Worm (Caenorhabditis elegans) whole organism, late embryonic: ENCODE results near the gene Y42A5A.3.

ENCODE experiments used
- C08G9.2 ChIP-seq: sonication (generic microtip); optimal IDR thresholded peaks from 2 replicates; lab custom pipeline; 2016; ENCODE audit warnings: mild to moderate bottlenecking, missing genetic modification characterization, moderate library complexity, missing compliant biosample characterization
- T23F11.4 ChIP-seq: fragments of 200-800 bp; sonication (Bioruptor generic); optimal IDR thresholded peaks from 2 replicates; lab custom pipeline; 2018; ENCODE audit warnings: mild to moderate bottlenecking, missing genetic modification characterization, missing compliant biosample characterization
- ceh-14 ChIP-seq: sonication (generic microtip); optimal IDR thresholded peaks from 2 replicates; lab custom pipeline; 2016; ENCODE audit warnings: missing genotype, missing genetic modification characterization, missing compliant biosample characterization
- ceh-18 ChIP-seq: sonication (generic microtip); optimal IDR thresholded peaks from 2 replicates; lab custom pipeline; 2016; ENCODE audit warnings: missing genetic modification characterization, missing compliant biosample characterization
- ceh-19 ChIP-seq: fragments of 200-800 bp; sonication (Bioruptor generic); optimal IDR thresholded peaks from 2 replicates; lab custom pipeline; 2018; ENCODE audit warnings: mild to moderate bottlenecking, missing genetic modification characterization, missing compliant biosample characterization
- ceh-24 ChIP-seq: sonication (generic microtip); optimal IDR thresholded peaks from 2 replicates; lab custom pipeline; 2016; ENCODE audit warnings: mild to moderate bottlenecking, missing genetic modification characterization, missing compliant biosample characterization
- ceh-30 ChIP-seq: fragments of 150-350 bp; optimal IDR thresholded peaks from 2 replicates; lab custom pipeline; 2014; ENCODE audit warnings: missing biosample characterization, missing genetic modification characterization
- ceh-31 ChIP-seq: sonication (generic microtip); optimal IDR thresholded peaks from 2 replicates; lab custom pipeline; 2016; ENCODE audit warnings: missing genetic modification characterization, missing compliant biosample characterization
- che-1 ChIP-seq: sonication (generic microtip); optimal IDR thresholded peaks from 2 replicates; lab custom pipeline; 2016; ENCODE audit warnings: mild to moderate bottlenecking, missing genetic modification characterization, missing compliant biosample characterization
- dmd-4 ChIP-seq: sonication (generic microtip); optimal IDR thresholded peaks from 2 replicates; lab custom pipeline; 2016; ENCODE audit warnings: borderline replicate concordance, missing genetic modification characterization, missing compliant biosample characterization
- elt-2 ChIP-seq: sonication (generic microtip); optimal IDR thresholded peaks from 2 replicates; lab custom pipeline; 2016; ENCODE audit warnings: missing genetic modification reagents, missing genetic modification characterization, missing compliant biosample characterization
- elt-4 ChIP-seq: sonication (generic microtip); optimal IDR thresholded peaks from 2 replicates; lab custom pipeline; 2016; ENCODE audit warnings: missing genetic modification characterization, missing compliant biosample characterization
- fkh-10 ChIP-seq: fragments of 150-350 bp; optimal IDR thresholded peaks from 2 replicates; lab custom pipeline; 2014; ENCODE audit warnings: missing biosample characterization, missing genetic modification reagents, missing genetic modification characterization
- fkh-6 ChIP-seq: sonication (generic microtip); optimal IDR thresholded peaks from 2 replicates; lab custom pipeline; 2016; ENCODE audit warnings: missing genetic modification characterization, missing compliant biosample characterization
- hlh-13 ChIP-seq: fragments of 200-800 bp; sonication (Bioruptor generic); optimal IDR thresholded peaks from 2 replicates; lab custom pipeline; 2018; ENCODE audit warnings: mild to moderate bottlenecking, missing genetic modification characterization, missing compliant biosample characterization
- hlh-15 ChIP-seq: sonication (generic microtip); optimal IDR thresholded peaks from 2 replicates; lab custom pipeline; 2016; ENCODE audit warnings: missing genetic modification characterization, missing compliant biosample characterization
- hlh-30 ChIP-seq: sonication (generic microtip); optimal IDR thresholded peaks from 2 replicates; lab custom pipeline; 2017; ENCODE audit warnings: antibody characterized with exemption, missing genetic modification characterization, missing compliant biosample characterization; ENCODE audit not compliant: insufficient read depth
- lin-11 ChIP-seq: fragments of 200-800 bp; sonication (Bioruptor generic); optimal IDR thresholded peaks from 2 replicates; lab custom pipeline; 2018; ENCODE audit warnings: mild to moderate bottlenecking, missing genetic modification characterization, missing compliant biosample characterization
- madf-2 ChIP-seq: sonication (generic microtip); optimal IDR thresholded peaks from 2 replicates; lab custom pipeline; 2017; ENCODE audit warnings: missing genetic modification characterization, missing compliant biosample characterization
- nfya-1 ChIP-seq: sonication (generic microtip); optimal IDR thresholded peaks from 2 replicates; lab custom pipeline; 2017; ENCODE audit warnings: missing genetic modification characterization, mild to moderate bottlenecking, missing compliant biosample characterization, antibody characterized with exemption, moderate library complexity
- nhr-232 ChIP-seq: sonication (generic microtip); optimal IDR thresholded peaks from 2 replicates; lab custom pipeline; 2016; ENCODE audit warnings: missing genetic modification characterization, missing compliant biosample characterization
- pat-9 ChIP-seq: fragments of 200-800 bp; sonication (Bioruptor generic); optimal IDR thresholded peaks from 2 replicates; lab custom pipeline; 2018; ENCODE audit warnings: mild to moderate bottlenecking, missing genetic modification characterization, moderate library complexity, missing compliant biosample characterization
- pha-4 ChIP-seq: fragments of 150-350 bp; optimal IDR thresholded peaks from 2 replicates; lab custom pipeline; 2018; ENCODE audit warnings: missing biosample characterization, missing genetic modification reagents, missing genetic modification characterization
- pros-1 ChIP-seq: fragments of 150-350 bp; optimal IDR thresholded peaks from 2 replicates; lab custom pipeline; 2014; ENCODE audit warnings: missing biosample characterization, missing genetic modification reagents, missing genetic modification characterization
- rnt-1 ChIP-seq: sonication (generic microtip); optimal IDR thresholded peaks from 2 replicates; lab custom pipeline; 2016; ENCODE audit warnings: missing genetic modification characterization, missing compliant biosample characterization
- sox-2 ChIP-seq: fragments of 200-800 bp; sonication (Bioruptor generic); IDR thresholded peaks from 2 replicates; pipeline ENCODE4 v1.3.6; 2022; ENCODE audit warnings: missing genetic modification reagents, missing genetic modification characterization, missing compliant biosample characterization
- sox-4 ChIP-seq: sonication (generic microtip); optimal IDR thresholded peaks from 2 replicates; lab custom pipeline; 2017; ENCODE audit warnings: mild to moderate bottlenecking, missing genetic modification characterization, inconsistent platforms, missing compliant biosample characterization
- tbx-2 ChIP-seq: sonication (generic microtip); optimal IDR thresholded peaks from 2 replicates; lab custom pipeline; 2016; ENCODE audit warnings: missing genetic modification characterization, missing compliant biosample characterization
- ttx-3 ChIP-seq: sonication (generic microtip); optimal IDR thresholded peaks from 2 replicates; lab custom pipeline; 2016; ENCODE audit warnings: missing genetic modification reagents, missing genetic modification characterization, missing compliant biosample characterization
- unc-86 ChIP-seq: sonication (generic microtip); optimal IDR thresholded peaks from 2 replicates; lab custom pipeline; 2016; ENCODE audit warnings: missing genetic modification characterization, missing compliant biosample characterization

Y42A5A.3 gene

ce11 chrV:11070388-11070787 lies 25.4 kb downstream of the Y42A5A.3 start:
- TF ChIP-seq hlh-13 (GFP tag; lab: Kevin White, UChicago): no peak
- TF ChIP-seq sox-2 (GFP tag; lab: Robert Waterston, UW): no peak
- no peak for TF ChIP-seq elt-4 (tag; lab: Kevin White, UChicago)
- TF ChIP-seq fkh-6 (tag; lab: Kevin White, UChicago): no peak
- no peak for TF ChIP-seq ttx-3
- TF ChIP-seq dmd-4: no peak
- TF ChIP-seq nfya-1 (tag; lab: Kevin White, UChicago): no peak
- TF ChIP-seq T23F11.4 (GFP tag; lab: Kevin White, UChicago): no peak
- TF ChIP-seq ceh-24 (tag; lab: Kevin White, UChicago): no peak

- TF ChIP-seq pat-9: no peak
- TF ChIP-seq elt-2: peak; percentile 83
These were observed 26.5 kb downstream of the Y42A5A.3 start, which contains the start of gene T04C12.8 for ce11 chrV:11069277-11069676. Gene T04C12.8, minus strand, starts transcription at chrV:11069358.

ce11 chrV:11065513-11065912 lies 30.3 kb downstream of the Y42A5A.3 start, which contains the start of gene nlp-80:
Gene nlp-80, minus strand, starts transcription at chrV:11065613.
- TF ChIP-seq dmd-4: no peak
- TF ChIP-seq hlh-13 (GFP tag; lab: Kevin White, UChicago): no peak
- no peak for TF ChIP-seq hlh-15 (tag; lab: Kevin White, UChicago)
- TF ChIP-seq tbx-2 (tag; lab: Kevin White, UChicago): no peak
- TF ChIP-seq sox-4 (tag; lab: Kevin White, UChicago): no peak
- TF ChIP-seq C08G9.2 (tag; lab: Kevin White, UChicago): no peak
- no peak for TF ChIP-seq T23F11.4 (GFP tag; lab: Kevin White, UChicago)
- no peak for TF ChIP-seq ceh-14
- TF ChIP-seq ceh-31 (tag; lab: Kevin White, UChicago): no peak
- TF ChIP-seq unc-86: no peak

ce11 chrV:11063115-11063514 lies 32.7 kb downstream of the Y42A5A.3 start, which contains the start of gene T04C12.9:
Gene T04C12.9, minus strand, starts transcription at chrV:11063215.
- no peak for TF ChIP-seq pha-4 (tag; lab: Kevin White, UChicago)
- no peak for TF ChIP-seq fkh-10 (GFP tag; lab: Kevin White, UChicago)
- no peak for TF ChIP-seq nhr-232 (tag; lab: Kevin White, UChicago)
- no peak for TF ChIP-seq che-1 (tag; lab: Kevin White, UChicago)
- no peak for TF ChIP-seq C08G9.2 (tag; lab: Kevin White, UChicago)

DNA sequence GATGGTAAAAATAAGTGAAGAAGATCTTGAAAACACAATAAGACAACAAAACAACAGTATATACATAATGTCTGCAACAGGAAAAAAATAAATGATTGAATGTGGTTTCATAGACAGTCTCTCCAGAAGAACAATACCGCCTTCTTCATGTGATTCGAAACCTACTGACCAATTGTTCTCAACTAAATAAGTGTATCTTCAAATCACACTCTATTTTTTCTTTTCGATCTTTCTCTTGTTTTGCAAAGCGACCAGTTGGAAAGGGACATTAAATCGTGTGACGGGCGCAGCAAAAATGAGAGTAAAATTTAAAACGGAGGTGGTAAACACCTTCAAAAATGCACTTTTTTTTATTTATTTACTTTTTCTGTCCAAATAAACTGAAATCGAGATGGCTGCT lies 33.9 kb downstream of the Y42A5A.3 start:
- no peak for TF ChIP-seq unc-86
- no peak for TF ChIP-seq lin-11 (tag; lab: Kevin White, UChicago)

DNA sequence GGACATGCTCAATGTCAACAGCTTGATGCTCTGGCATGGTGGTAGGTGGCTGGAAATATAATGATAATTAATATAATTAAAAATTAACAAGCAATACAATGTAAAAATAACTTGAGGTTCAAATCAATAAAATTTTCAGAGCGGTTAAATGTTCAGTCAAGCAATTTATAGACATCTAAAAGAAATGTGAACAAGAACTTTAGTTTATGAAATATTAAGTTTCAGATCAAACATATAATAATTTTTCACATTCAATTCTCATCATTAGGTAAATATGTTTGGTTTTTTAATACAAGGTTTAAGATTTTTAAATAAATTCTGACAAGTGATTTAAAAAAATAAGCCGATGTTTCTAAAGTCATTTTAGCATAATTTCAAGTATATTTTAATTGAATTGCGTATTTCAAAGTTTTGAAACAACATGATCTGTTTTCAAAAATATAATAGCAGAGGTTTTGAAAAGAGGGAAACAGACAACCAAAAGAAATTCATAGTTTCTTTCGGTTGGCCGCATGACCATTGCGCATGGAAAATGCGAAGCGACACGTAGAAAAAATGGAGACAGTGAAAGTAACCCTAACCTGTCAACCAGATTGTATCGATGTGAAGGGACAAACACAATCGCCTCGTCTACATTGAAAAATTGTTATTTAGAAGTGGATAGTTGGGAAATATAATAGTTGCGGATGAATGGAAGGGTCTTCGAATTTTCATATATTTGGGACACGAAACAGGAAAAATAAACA lies 35.4 kb downstream of the Y42A5A.3 start, which contains the start of gene T04C12.11:
TSS of gene T04C12.11 (minus strand) at position 51 of the 746 bp plus-strand sequence.
- TF ChIP-seq madf-2 (tag; lab: Kevin White, UChicago) (no peak), elt-4 (tag; lab: Kevin White, UChicago) (no peak), hlh-13 (GFP tag; lab: Kevin White, UChicago) (no peak), pros-1 (tag; lab: Kevin White, UChicago) (no peak), rnt-1 (no peak), hlh-30 (tag; lab: Kevin White, UChicago) (no peak), sox-4 (tag; lab: Kevin White, UChicago) (no peak), ceh-30 (tag; lab: Kevin White, UChicago) (no peak), ceh-18 (tag; lab: Kevin White, UChicago) (no peak), ceh-19 (GFP tag; lab: Kevin White, UChicago) (no peak)
